Fruit fly (Drosophila melanogaster) whole organism, embryonic: ENCODE results near the gene Pat1.

ENCODE experiments used
- Blimp-1 ChIP-seq: fragments of 200-800 bp; sonication (Bioruptor generic); optimal IDR thresholded peaks from 3 replicates; lab custom pipeline; 2018; ENCODE audit warnings: missing biosample characterization, missing genetic modification characterization, mild to moderate bottlenecking, moderate library complexity, missing genetic modification reagents
- CG10274 ChIP-seq: fragments of 200-800 bp; sonication (Bioruptor generic); optimal IDR thresholded peaks from 3 replicates; lab custom pipeline; 2017; ENCODE audit warnings: missing biosample characterization, mild to moderate bottlenecking, missing genetic modification characterization
- CG10979 ChIP-seq: fragments of 200-800 bp; sonication (Bioruptor generic); optimal IDR thresholded peaks from 2 replicates; lab custom pipeline; 2018; ENCODE audit warnings: missing biosample characterization, mild to moderate bottlenecking, missing genetic modification characterization, moderate library complexity
- CG11093 ChIP-seq: fragments of 200-800 bp; sonication (Bioruptor generic); IDR thresholded peaks from 3 replicates; pipeline ENCODE4 v1.3.6; 2022; ENCODE audit warnings: missing biosample characterization, missing genetic modification characterization
- CG11398 ChIP-seq: fragments of 200-800 bp; sonication (Bioruptor generic); optimal IDR thresholded peaks from 2 replicates; lab custom pipeline; 2016; ENCODE audit warnings: missing biosample characterization, missing genetic modification characterization
- CG12155 ChIP-seq: fragments of 200-800 bp; sonication (Bioruptor generic); optimal IDR thresholded peaks from 3 replicates; lab custom pipeline; 2016; ENCODE audit warnings: missing biosample characterization, missing genetic modification characterization
- CG12659 ChIP-seq: fragments of 200-800 bp; sonication (Bioruptor generic); optimal IDR thresholded peaks from 3 replicates; lab custom pipeline; 2017; ENCODE audit warnings: mild to moderate bottlenecking, missing biosample characterization, missing genetic modification reagents, missing genetic modification characterization
- CG14014 ChIP-seq: fragments of 200-800 bp; sonication (Bioruptor generic); IDR thresholded peaks from 2 replicates; pipeline ENCODE4 v1.3.6; 2022; ENCODE audit warnings: missing biosample characterization, missing genetic modification characterization
- CG1529 ChIP-seq: fragments of 200-800 bp; sonication (Bioruptor generic); optimal IDR thresholded peaks from 3 replicates; lab custom pipeline; 2018; ENCODE audit warnings: missing biosample characterization, missing genetic modification characterization
- CG15601 ChIP-seq: fragments of 200-800 bp; sonication (Bioruptor generic); optimal IDR thresholded peaks from 3 replicates; lab custom pipeline; 2019; ENCODE audit warnings: missing biosample characterization, mild to moderate bottlenecking, missing genetic modification characterization, moderate library complexity
- CG1647 ChIP-seq: fragments of 200-800 bp; sonication (Bioruptor generic); optimal IDR thresholded peaks from 3 replicates; lab custom pipeline; 2016; ENCODE audit warnings: missing biosample characterization, missing genetic modification characterization
- CG2199 ChIP-seq: fragments of 200-800 bp; sonication (Bioruptor generic); IDR thresholded peaks from 3 replicates; pipeline ENCODE4 v1.3.6; 2022; ENCODE audit warnings: missing biosample characterization, missing genetic modification characterization
- CG2678 ChIP-seq: fragments of 200-800 bp; sonication (Bioruptor generic); optimal IDR thresholded peaks from 3 replicates; lab custom pipeline; 2019; ENCODE audit warnings: missing biosample characterization, mild to moderate bottlenecking, missing genetic modification characterization, moderate library complexity
- CG34376 ChIP-seq: fragments of 200-800 bp; sonication (Bioruptor generic); optimal IDR thresholded peaks from 2 replicates; lab custom pipeline; 2018; ENCODE audit warnings: missing biosample characterization, mild to moderate bottlenecking, missing genetic modification characterization
- CG3847 ChIP-seq: fragments of 200-800 bp; sonication (Bioruptor generic); IDR thresholded peaks from 2 replicates; pipeline ENCODE4 v1.3.6; 2022; ENCODE audit warnings: missing biosample characterization, missing genetic modification characterization
- CG5953 ChIP-seq: fragments of 200-800 bp; sonication (Bioruptor generic); IDR thresholded peaks from 2 replicates; pipeline ENCODE4 v1.3.6; 2022; ENCODE audit warnings: missing biosample characterization, missing genetic modification characterization
- CG6654 ChIP-seq: fragments of 200-800 bp; sonication (Bioruptor generic); optimal IDR thresholded peaks from 2 replicates; lab custom pipeline; 2017; ENCODE audit warnings: missing biosample characterization, mild to moderate bottlenecking, missing genetic modification characterization
- CG6689 ChIP-seq: fragments of 200-800 bp; sonication (Bioruptor generic); IDR thresholded peaks from 2 replicates; pipeline ENCODE4 v1.3.6; 2022; ENCODE audit warnings: missing biosample characterization, missing genetic modification characterization
- CG6854 ChIP-seq: fragments of 200-800 bp; sonication (Bioruptor generic); optimal IDR thresholded peaks from 3 replicates; lab custom pipeline; 2017; ENCODE audit warnings: missing biosample characterization, mild to moderate bottlenecking, missing genetic modification characterization
- CG7786 ChIP-seq: fragments of 200-800 bp; sonication (Bioruptor generic); optimal IDR thresholded peaks from 2 replicates; lab custom pipeline; 2016; ENCODE audit warnings: missing biosample characterization, missing genetic modification characterization
- CG9932 ChIP-seq: fragments of 200-800 bp; sonication (Bioruptor generic); IDR thresholded peaks from 2 replicates; pipeline ENCODE4 v1.3.6; 2022; ENCODE audit warnings: missing biosample characterization, missing genetic modification characterization
- Dp ChIP-seq: fragments of 200-800 bp; sonication (Bioruptor generic); optimal IDR thresholded peaks from 2 replicates; lab custom pipeline; 2018; ENCODE audit warnings: missing biosample characterization, mild to moderate bottlenecking, missing genetic modification characterization, moderate library complexity
- Ets65A ChIP-seq: fragments of 200-800 bp; sonication (Bioruptor generic); peaks from one replicate; lab custom pipeline; 2016; ENCODE audit warnings: missing biosample characterization, missing genetic modification characterization
- Mrtf ChIP-seq: fragments of 200-800 bp; sonication (Bioruptor generic); IDR thresholded peaks from 3 replicates; pipeline ENCODE4 v1.3.6; 2022; ENCODE audit warnings: missing biosample characterization, missing genetic modification characterization
- Nf-YA ChIP-seq: fragments of 200-800 bp; sonication (Bioruptor generic); IDR thresholded peaks from 2 replicates; pipeline ENCODE4 v1.3.6; 2022; ENCODE audit warnings: missing biosample characterization, missing genetic modification characterization
- Oaz ChIP-seq: fragments of 200-800 bp; sonication (Bioruptor generic); IDR thresholded peaks from 2 replicates; pipeline ENCODE4 v1.3.6; 2022; ENCODE audit warnings: missing biosample characterization, missing genetic modification characterization
- Optix ChIP-seq: fragments of 200-800 bp; sonication (Bioruptor generic); IDR thresholded peaks from 3 replicates; pipeline ENCODE4 v1.3.6; 2022; ENCODE audit warnings: missing biosample characterization, missing genetic modification characterization
- Spps ChIP-seq: fragments of 200-800 bp; sonication (Bioruptor generic); optimal IDR thresholded peaks from 2 replicates; lab custom pipeline; 2018; ENCODE audit warnings: missing biosample characterization, mild to moderate bottlenecking, missing genetic modification characterization
- Taf1 ChIP-seq: fragments of 200-800 bp; sonication (Bioruptor generic); IDR thresholded peaks from 2 replicates; pipeline ENCODE4 v1.3.6; 2022; ENCODE audit warnings: missing biosample characterization, missing genetic modification characterization
- abd-A ChIP-seq: fragments of 200-800 bp; sonication (Bioruptor generic); optimal IDR thresholded peaks from 3 replicates; lab custom pipeline; 2019; ENCODE audit warnings: missing biosample characterization, mild to moderate bottlenecking, missing genetic modification characterization, moderate library complexity
- bbx ChIP-seq: fragments of 200-800 bp; sonication (Bioruptor generic); IDR thresholded peaks from 2 replicates; pipeline ENCODE4 v1.3.6; 2022; ENCODE audit warnings: missing biosample characterization, missing genetic modification characterization; ENCODE audit not compliant: partially characterized antibody
- cg ChIP-seq: fragments of 200-800 bp; sonication (Bioruptor generic); optimal IDR thresholded peaks from 3 replicates; lab custom pipeline; 2019; ENCODE audit warnings: missing biosample characterization, mild to moderate bottlenecking, missing genetic modification characterization, moderate library complexity
- chinmo ChIP-seq: fragments of 200-800 bp; sonication (Bioruptor generic); IDR thresholded peaks from 4 replicates; pipeline ENCODE4 v1.3.6; 2022; ENCODE audit warnings: missing biosample characterization, missing genetic modification characterization; ENCODE audit not compliant: partially characterized antibody
- ci ChIP-seq: fragments of 200-800 bp; sonication (Bioruptor generic); IDR thresholded peaks from 3 replicates; pipeline ENCODE4 v1.3.6; 2022; ENCODE audit warnings: missing biosample characterization, missing genetic modification characterization
- cwo ChIP-seq: fragments of 200-800 bp; sonication (Bioruptor generic); optimal IDR thresholded peaks from 3 replicates; lab custom pipeline; 2017; ENCODE audit warnings: missing biosample characterization, missing genetic modification characterization, mild to moderate bottlenecking, moderate library complexity, missing genetic modification reagents
- danr ChIP-seq: fragments of 200-800 bp; sonication (Bioruptor generic); IDR thresholded peaks from 2 replicates; pipeline ENCODE4 v1.3.6; 2022; ENCODE audit warnings: missing biosample characterization, missing genetic modification characterization
- dmrt99B ChIP-seq: fragments of 200-800 bp; sonication (Bioruptor generic); optimal IDR thresholded peaks from 2 replicates; lab custom pipeline; 2018; ENCODE audit warnings: missing biosample characterization, mild to moderate bottlenecking, missing genetic modification characterization, moderate library complexity
- gsb ChIP-seq: fragments of 200-800 bp; sonication (Bioruptor generic); IDR thresholded peaks from 2 replicates; pipeline ENCODE4 v1.3.6; 2022; ENCODE audit warnings: missing biosample characterization, missing genetic modification characterization
- ham ChIP-seq: fragments of 200-800 bp; sonication (Bioruptor generic); IDR thresholded peaks from 2 replicates; pipeline ENCODE4 v1.3.6; 2022; ENCODE audit warnings: missing biosample characterization, missing genetic modification characterization
- hb ChIP-seq: fragments of 200-800 bp; sonication (Bioruptor generic); IDR thresholded peaks from 3 replicates; pipeline ENCODE4 v1.3.6; 2022; ENCODE audit warnings: missing biosample characterization, missing genetic modification characterization; ENCODE audit not compliant: partially characterized antibody
- jing ChIP-seq: fragments of 200-800 bp; sonication (Bioruptor generic); optimal IDR thresholded peaks from 2 replicates; lab custom pipeline; 2018; ENCODE audit warnings: missing biosample characterization, mild to moderate bottlenecking, missing genetic modification characterization
- lilli ChIP-seq: fragments of 200-800 bp; sonication (Bioruptor generic); optimal IDR thresholded peaks from 3 replicates; lab custom pipeline; 2016; ENCODE audit warnings: missing biosample characterization, missing genetic modification characterization
- nerfin-2 ChIP-seq: fragments of 200-800 bp; sonication (Bioruptor generic); IDR thresholded peaks from 2 replicates; pipeline ENCODE4 v1.3.6; 2022; ENCODE audit warnings: missing biosample characterization, missing genetic modification characterization; ENCODE audit not compliant: partially characterized antibody
- onecut ChIP-seq: fragments of 200-800 bp; sonication (Bioruptor generic); IDR thresholded peaks from 2 replicates; pipeline ENCODE4 v1.3.6; 2022; ENCODE audit warnings: missing biosample characterization, missing genetic modification characterization
- otp ChIP-seq: fragments of 200-800 bp; sonication (Bioruptor generic); IDR thresholded peaks from 3 replicates; pipeline ENCODE4, ENCODE4 v1.3.6; 2022; ENCODE audit warnings: missing biosample characterization, missing genetic modification characterization
- peb ChIP-seq: fragments of 200-800 bp; sonication (Bioruptor generic); IDR thresholded peaks from 2 replicates; pipeline ENCODE4 v1.3.6; 2022; ENCODE audit warnings: missing biosample characterization, missing genetic modification characterization
- pho ChIP-seq: fragments of 200-800 bp; sonication (Bioruptor generic); optimal IDR thresholded peaks from 2 replicates; lab custom pipeline; 2016; ENCODE audit warnings: missing biosample characterization, missing genetic modification characterization
- pita ChIP-seq: fragments of 200-800 bp; sonication (Bioruptor generic); optimal IDR thresholded peaks from 2 replicates; lab custom pipeline; 2017; ENCODE audit warnings: missing biosample characterization, mild to moderate bottlenecking, missing genetic modification characterization
- pzg ChIP-seq: fragments of 200-800 bp; sonication (Bioruptor generic); optimal IDR thresholded peaks from 3 replicates; lab custom pipeline; 2018; ENCODE audit warnings: missing biosample characterization, mild to moderate bottlenecking, missing genetic modification characterization, moderate library complexity
- ranshi ChIP-seq: fragments of 200-800 bp; sonication (Bioruptor generic); IDR thresholded peaks from 2 replicates; pipeline ENCODE4 v1.3.6; 2022; ENCODE audit warnings: missing biosample characterization, missing genetic modification characterization
- sd ChIP-seq: fragments of 200-800 bp; sonication (Bioruptor generic); optimal IDR thresholded peaks from 3 replicates; lab custom pipeline; 2018; ENCODE audit warnings: missing biosample characterization, mild to moderate bottlenecking, missing genetic modification characterization, moderate library complexity
- sim ChIP-seq: fragments of 200-800 bp; sonication (Bioruptor generic); IDR thresholded peaks from 2 replicates; pipeline ENCODE4 v1.3.6; 2022; ENCODE audit warnings: missing biosample characterization, missing genetic modification characterization
- sisA ChIP-seq: fragments of 200-800 bp; sonication (Bioruptor generic); IDR thresholded peaks from 2 replicates; pipeline ENCODE4 v1.3.6; 2022; ENCODE audit warnings: missing biosample characterization, missing genetic modification characterization
- unc-4 ChIP-seq: fragments of 200-800 bp; sonication (Bioruptor generic); IDR thresholded peaks from 2 replicates; pipeline ENCODE4 v1.3.6; 2022; ENCODE audit warnings: missing biosample characterization, missing genetic modification characterization; ENCODE audit not compliant: partially characterized antibody

Gene Pat1

dm6 chrX:6599233-6599632, 8.7 kb downstream of the Pat1 start (continued):
- TF ChIP-seq CG6689 (GFP tag; lab: Robert Waterston, UW): peak; percentile 97
- peak; percentile 72 for TF ChIP-seq pzg (GFP tag; lab: Kevin White, UChicago)
- peak; percentile 87 for TF ChIP-seq cwo
- no peak for TF ChIP-seq pita (GFP tag; lab: Kevin White, UChicago)
- peak; percentile 58 for TF ChIP-seq Spps (tag; lab: Kevin White, UChicago)
- peak; percentile 80 for TF ChIP-seq CG10979 (tag; lab: Kevin White, UChicago)
- TF ChIP-seq Dp: peak; percentile 70
- TF ChIP-seq sisA: peak; percentile 96
- TF ChIP-seq CG10274: peak; percentile 49
- TF ChIP-seq Ets65A: peak; percentile 95
- TF ChIP-seq CG12659 (GFP tag; lab: Kevin White, UChicago): peak; percentile 26
- TF ChIP-seq dmrt99B (tag; lab: Kevin White, UChicago): peak; percentile 91
- TF ChIP-seq CG34376 (GFP tag; lab: Kevin White, UChicago): peak; percentile 37
- peak; percentile 97 for TF ChIP-seq Taf1 (GFP tag; lab: Robert Waterston, UW)
- TF ChIP-seq CG1529 (GFP tag; lab: Kevin White, UChicago): no peak
- no peak for TF ChIP-seq chinmo (GFP tag; lab: Robert Waterston, UW)
- TF ChIP-seq CG6654 (GFP tag; lab: Kevin White, UChicago): peak; percentile 43
- peak; percentile 91 for TF ChIP-seq CG12155 (GFP tag; lab: Kevin White, UChicago)
- TF ChIP-seq CG3847 (GFP tag; lab: Robert Waterston, UW): peak; percentile 60
- peak; percentile 91 for TF ChIP-seq sim
- TF ChIP-seq CG9932: peak; percentile 99
- TF ChIP-seq CG11093 (GFP tag; lab: Robert Waterston, UW): peak; percentile 92
- TF ChIP-seq CG1647 (GFP tag; lab: Kevin White, UChicago): peak; percentile 84
- TF ChIP-seq ranshi (GFP tag; lab: Robert Waterston, UW): peak; percentile 99
- no peak for TF ChIP-seq hb (GFP tag; lab: Robert Waterston, UW)
- TF ChIP-seq danr (GFP tag; lab: Robert Waterston, UW): peak; percentile 95
- no peak for TF ChIP-seq nerfin-2
- TF ChIP-seq CG5953 (GFP tag; lab: Robert Waterston, UW): peak; percentile 63
- peak; percentile 97 for TF ChIP-seq Mrtf
- no peak for TF ChIP-seq jing
- TF ChIP-seq CG11398 (GFP tag; lab: Kevin White, UChicago): peak; percentile 69
- peak; percentile 77 for TF ChIP-seq Oaz (GFP tag; lab: Robert Waterston, UW)
- TF ChIP-seq CG15601 (tag; lab: Kevin White, UChicago): no peak
- TF ChIP-seq Blimp-1: peak; percentile 76
- no peak for TF ChIP-seq pho (GFP tag; lab: Kevin White, UChicago)
- TF ChIP-seq ham (GFP tag; lab: Robert Waterston, UW): no peak
- TF ChIP-seq CG6854 (GFP tag; lab: Kevin White, UChicago): peak; percentile 72
- TF ChIP-seq CG2678 (tag; lab: Kevin White, UChicago): peak; percentile 93
- peak; percentile 95 for TF ChIP-seq peb (GFP tag; lab: Robert Waterston, UW)
- peak; percentile 95 for TF ChIP-seq Nf-YA
- peak; percentile 90 for TF ChIP-seq onecut
- no peak for TF ChIP-seq CG7786 (GFP tag; lab: Kevin White, UChicago)

- no peak for TF ChIP-seq cg
- no peak for TF ChIP-seq lilli (GFP tag; lab: Kevin White, UChicago)
- no peak for TF ChIP-seq gsb (GFP tag; lab: Robert Waterston, UW)
- peak; percentile 3 for TF ChIP-seq sd (tag; lab: Kevin White, UChicago)
- peak; percentile 31; the same call in 1 of the 2 replicates for TF ChIP-seq CG14014 (GFP tag; lab: Robert Waterston, UW)
- TF ChIP-seq CG2199 (GFP tag; lab: Robert Waterston, UW): peak; percentile 77
- peak; percentile 32; the same call in 1 of the 3 replicates for TF ChIP-seq otp (GFP tag; lab: Robert Waterston, UW)
- TF ChIP-seq abd-A (tag; lab: Kevin White, UChicago): no peak
- TF ChIP-seq Optix (GFP tag; lab: Robert Waterston, UW): no peak
- peak; percentile 33; the same call in 1 of the 2 replicates for TF ChIP-seq bbx (GFP tag; lab: Robert Waterston, UW)
- peak; percentile 54; the same call in 2 of the 3 replicates for TF ChIP-seq ci
- TF ChIP-seq unc-4 (GFP tag; lab: Robert Waterston, UW): no peak
Measured at dm6 chrX:6599880-6600279, 9.3 kb downstream of the Pat1 start, which contains the start of gene pigs. TSS of gene pigs (plus strand) at chrX:6600062.
